Worm (Caenorhabditis elegans) whole organism, L4 larva: ENCODE measurements around the gene srh-179.

Experiments
- aly-2 ChIP-seq: sonication (generic microtip); optimal IDR thresholded peaks from 2 replicates; lab custom pipeline; 2018; ENCODE audit warnings: missing biosample characterization, missing genetic modification characterization
- ces-1 ChIP-seq: fragments of 150-350 bp; sonication (generic microtip); optimal IDR thresholded peaks from 4 replicates; lab custom pipeline; 2014; ENCODE audit warnings: missing biosample characterization, missing genetic modification reagents, missing genetic modification characterization
- dve-1 ChIP-seq: sonication (generic microtip); optimal IDR thresholded peaks from 2 replicates; lab custom pipeline; 2017; ENCODE audit warnings: antibody characterized with exemption, mild to moderate bottlenecking, missing genetic modification characterization, missing compliant biosample characterization; ENCODE audit not compliant: insufficient read depth
- nhr-11 ChIP-seq: fragments of 150-350 bp; optimal IDR thresholded peaks from 2 replicates; lab custom pipeline; 2014; ENCODE audit warnings: missing biosample characterization, missing genetic modification characterization
- unc-62 ChIP-seq, 3 experiments: fragments of 150-350 bp in 1 of 3; sonication (generic microtip); optimal IDR thresholded peaks in 2 of 3; peaks in 1 of 3; 1 replicate in 1 of 3; 2 replicates in 2 of 3; lab custom pipeline; 2014 to 2017; ENCODE audit warnings: missing biosample characterization in 3 of 3, missing genetic modification characterization in 3 of 3, missing genetic modification reagents in 3 of 3, missing genotype in 1 of 3

ce11 chrV:18461200-18461728, 14.9 kb upstream of the srh-179 start, which contains the start of gene ZK228.3:
- no peak for TF ChIP-seq nhr-11 (tag; lab: Kevin White, UChicago)
- TF ChIP-seq dve-1 = no peak
- TF ChIP-seq aly-2 (tag; lab: Kevin White, UChicago) = no peak
- no peak for TF ChIP-seq unc-62 (GFP tag; optimal IDR thresholded peaks at IDR 0.05 in 1 of 2; lab: Kevin White, UChicago)
- no peak for TF ChIP-seq unc-62 (tag; optimal IDR thresholded peaks at IDR 0.05; lab: Kevin White, UChicago)
- TF ChIP-seq ces-1 = no peak
